Fruit fly (Drosophila melanogaster) whole organism: ENCODE data around the gene Ndc1.

Experiments
- psq ChIP-seq: fragments of >200 bp; optimal IDR thresholded peaks from 2 replicates; lab custom pipeline; 2017
- usp ChIP-seq: fragments of >200 bp; optimal IDR thresholded peaks from 2 replicates; lab custom pipeline; 2017; ENCODE audit warnings: missing biosample characterization, missing genetic modification characterization, mixed read lengths

DNA sequence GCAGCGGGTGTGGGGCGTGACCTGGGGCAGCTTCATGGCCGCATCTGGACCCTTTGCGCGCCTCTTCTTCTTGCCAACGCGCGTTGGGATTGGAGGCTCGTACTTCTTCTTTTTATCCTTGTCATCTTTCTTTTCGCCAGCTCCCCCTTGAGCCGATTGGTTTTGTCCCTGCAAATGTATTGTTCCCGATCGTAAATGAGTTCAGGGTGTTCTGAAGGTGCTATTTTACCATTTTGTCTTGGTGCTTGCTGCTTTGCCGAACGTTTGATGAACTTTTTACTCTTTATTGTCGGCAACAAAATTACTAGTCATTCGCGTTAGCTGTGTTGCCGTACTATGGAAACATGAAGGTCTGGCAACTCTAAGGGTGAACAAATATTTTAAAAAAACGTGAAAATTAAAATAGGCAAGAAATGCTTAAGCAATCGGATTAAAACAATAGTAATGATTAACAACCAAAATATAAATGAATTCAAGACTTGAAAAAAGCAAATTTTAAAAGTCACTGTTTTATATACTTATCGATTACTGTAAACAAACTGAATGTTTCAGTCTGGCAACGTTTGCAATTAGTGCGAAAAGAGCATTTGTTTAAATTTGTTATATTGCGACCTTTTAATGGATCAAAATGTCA, 7.0 kb downstream of the Ndc1 start, which contains the start of the genes Rpt2 and CG13599:
- no peak for TF ChIP-seq psq
- TF ChIP-seq usp (GFP tag; lab: Kevin White, UChicago), result no peak
